Worm (Caenorhabditis elegans): Measurements from ENCODE around the gene F22E5.11.

DNA sequence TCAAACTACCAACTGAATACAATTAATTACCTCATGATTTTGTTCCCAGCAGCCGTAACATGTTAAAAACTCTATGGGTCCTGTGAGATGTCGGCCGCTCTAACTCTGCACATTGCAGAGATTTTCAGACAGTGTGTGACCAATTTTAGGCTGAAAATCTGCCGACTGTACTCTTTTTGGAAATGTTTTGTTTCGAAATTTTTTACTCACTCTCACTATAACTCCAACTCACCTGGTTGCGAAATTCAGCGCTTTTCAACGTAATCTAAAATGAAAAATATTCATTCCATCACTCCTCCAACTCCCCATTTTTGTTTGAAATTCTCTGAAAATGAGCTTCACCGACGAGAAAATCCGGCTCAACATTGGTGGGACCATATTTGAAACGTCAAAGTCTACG lies 5.1 kb upstream of the F22E5.11 start, which contains the start of the genes F22E5.13 and F22E5.6:
- TF ChIP-seq rnt-1 (tag; optimal IDR thresholded peaks at IDR 0.05) (no peak), fkh-10 (GFP tag; optimal IDR thresholded peaks at IDR 0.05) (no peak)
